Worm (Caenorhabditis elegans): ENCODE results near the gene abhd-5.1.

Gene abhd-5.1

DNA sequence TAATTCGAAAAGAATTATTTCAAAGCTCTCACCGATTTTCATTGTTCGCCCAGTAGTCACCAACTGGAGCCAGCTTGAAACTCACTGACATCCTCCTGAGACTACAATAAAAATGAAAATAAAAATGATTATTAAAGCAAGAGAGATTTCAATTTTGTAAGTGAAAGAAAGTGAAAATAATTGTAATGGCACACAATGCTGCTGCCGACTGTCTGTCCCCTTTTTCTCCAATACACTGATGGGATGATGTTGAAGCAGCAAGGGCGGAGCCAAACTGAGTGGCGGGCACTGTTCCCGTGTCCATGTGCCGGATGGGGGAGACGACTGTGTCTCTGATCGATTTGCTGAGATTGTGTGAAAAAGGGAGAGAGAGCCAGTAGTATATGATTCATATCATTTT, 13.2 kb upstream of the abhd-5.1 start, which contains the start of gene C37H5.14:
TSS of gene C37H5.14 (minus strand) at position 101 of the 400 bp plus-strand sequence.
- no peak for TF ChIP-seq egl-27 (tag; optimal IDR thresholded peaks at IDR 0.05)
- no peak for TF ChIP-seq sea-2 (GFP tag; optimal IDR thresholded peaks at IDR 0.05)

DNA sequence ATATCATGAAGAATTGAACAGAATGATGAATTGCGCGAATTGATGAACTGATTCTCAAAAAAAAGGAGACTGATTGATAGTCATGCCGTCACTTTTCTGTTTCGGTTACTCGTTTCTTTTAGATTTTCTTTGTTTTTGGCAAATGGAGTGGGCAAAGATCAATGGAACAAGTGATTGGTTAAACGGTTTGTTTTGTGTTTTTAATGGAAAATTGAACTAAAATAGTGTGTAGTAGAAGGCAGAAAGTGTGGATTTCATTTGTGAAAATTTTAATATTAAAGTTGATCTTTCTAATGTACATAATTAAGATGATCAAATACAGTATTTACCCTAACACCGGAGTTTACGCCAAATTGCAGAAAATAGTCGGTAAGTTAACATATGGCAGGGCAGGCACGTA, 7.5 kb upstream of the abhd-5.1 start, which contains the start of gene nas-9:
TSS of gene nas-9 (minus strand) at position 101 of the 400 bp plus-strand sequence.
- TF ChIP-seq ztf-4 (tag; optimal IDR thresholded peaks at IDR 0.05) (no peak), R02D3.7 (tag; optimal IDR thresholded peaks at IDR 0.05) (no peak), nhr-11 (tag; optimal IDR thresholded peaks at IDR 0.05) (no peak), jun-1 (tag; optimal IDR thresholded peaks at IDR 0.05) (no peak), daf-12 (tag; optimal IDR thresholded peaks at IDR 0.05) (no peak), skn-1 (tag; optimal IDR thresholded peaks at IDR 0.05) (no peak), ceh-82 (tag; optimal IDR thresholded peaks at IDR 0.05) (no peak), ceh-16 (tag; optimal IDR thresholded peaks at IDR 0.05) (no peak), ZK546.5 (tag; optimal IDR thresholded peaks at IDR 0.05) (no peak), tbx-2 (tag; optimal IDR thresholded peaks at IDR 0.05) (no peak), lin-39 (tag; optimal IDR thresholded peaks at IDR 0.05) (no peak)

ce11 chrV:4841179-4841578, 6.3 kb upstream of the abhd-5.1 start, which contains the start of gene cwp-1:
cwp-1 (minus strand) TSS chrV:4841279.
- TF ChIP-seq eor-1 (tag; optimal IDR thresholded peaks at IDR 0.05) (no peak), egl-27 (tag; optimal IDR thresholded peaks at IDR 0.05) (no peak), nhr-25 (tag; optimal IDR thresholded peaks at IDR 0.05) (no peak), pha-4 (tag; optimal IDR thresholded peaks at IDR 0.05) (no peak), mml-1 (tag; optimal IDR thresholded peaks at IDR 0.05) (no peak), ceh-16 (tag; optimal IDR thresholded peaks at IDR 0.05) (no peak), ama-1 (optimal IDR thresholded peaks at IDR 0.05) (no peak)

DNA sequence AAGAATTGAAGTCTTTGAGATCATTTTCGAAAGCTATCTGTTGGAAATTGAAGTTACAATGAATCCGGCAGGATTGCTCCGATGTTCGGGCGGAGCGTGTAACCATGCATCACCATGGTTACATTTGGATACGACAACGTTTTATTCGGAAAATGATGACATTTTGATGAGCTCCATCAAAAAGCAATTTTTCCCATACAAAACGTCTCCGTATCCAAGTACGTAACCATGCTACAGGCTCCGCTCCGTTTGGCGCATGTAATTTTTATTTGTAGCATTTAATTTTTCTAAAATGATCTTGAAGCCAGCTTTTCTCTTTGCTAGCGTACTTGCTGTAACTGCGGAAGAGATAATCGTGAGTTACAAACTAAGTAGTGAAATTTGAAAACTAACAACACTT, 4.9 kb upstream of the abhd-5.1 start, which contains the start of the genes cwp-2 and cwp-3:
TSS of gene cwp-2 (minus strand) at position 101 of the 400 bp plus-strand sequence.
TSS of gene cwp-3 (plus strand) at position 293 of the 400 bp plus-strand sequence.
- TF ChIP-seq ztf-4 (tag; optimal IDR thresholded peaks at IDR 0.05) (no peak), eor-1 (tag; optimal IDR thresholded peaks at IDR 0.05) (no peak), nhr-43 (tag; optimal IDR thresholded peaks at IDR 0.05; ENCODE audit: poor library complexity, severe bottlenecking) (no peak), ztf-11 (tag; optimal IDR thresholded peaks at IDR 0.05) (no peak), ama-1 (optimal IDR thresholded peaks at IDR 0.05) (no peak), mml-1 (tag; optimal IDR thresholded peaks at IDR 0.05) (no peak), ceh-28 (tag; optimal IDR thresholded peaks at IDR 0.05) (no peak), tbx-2 (tag; optimal IDR thresholded peaks at IDR 0.05) (no peak), snpc-4 (tag; optimal IDR thresholded peaks at IDR 0.05) (no peak), R02D3.7 (tag; optimal IDR thresholded peaks at IDR 0.05) (no peak), nfya-1 (tag; optimal IDR thresholded peaks at IDR 0.05; ENCODE audit: insufficient read depth) (no peak), elt-2 (tag; optimal IDR thresholded peaks at IDR 0.05) (no peak), nhr-67 (tag; optimal IDR thresholded peaks at IDR 0.05) (no peak), sea-2 (GFP tag; optimal IDR thresholded peaks at IDR 0.05) (no peak), ceh-16 (tag; optimal IDR thresholded peaks at IDR 0.05) (no peak), nhr-11 (tag; optimal IDR thresholded peaks at IDR 0.05) (no peak), nhr-25 (tag; optimal IDR thresholded peaks at IDR 0.05) (no peak)

ce11 chrV:4844591-4844990, 2.9 kb upstream of the abhd-5.1 start, which contains the start of gene abhd-5.2:
abhd-5.2 (plus strand) TSS chrV:4844685.
- TF ChIP-seq ztf-11 (tag; optimal IDR thresholded peaks at IDR 0.05): no peak
- peak; percentile 26 for TF ChIP-seq ceh-28 (tag; optimal IDR thresholded peaks at IDR 0.05)
- TF ChIP-seq nhr-67 (tag; optimal IDR thresholded peaks at IDR 0.05): no peak
- peak; percentile 37 for TF ChIP-seq nhr-25 (tag; optimal IDR thresholded peaks at IDR 0.05)
- no peak for TF ChIP-seq ama-1 (optimal IDR thresholded peaks at IDR 0.05)
- peak; percentile 50 for TF ChIP-seq pha-4 (tag; optimal IDR thresholded peaks at IDR 0.05)
- no peak for TF ChIP-seq nhr-237 (tag; optimal IDR thresholded peaks at IDR 0.05)
- TF ChIP-seq ceh-9 (tag; optimal IDR thresholded peaks at IDR 0.05): no peak
- no peak for TF ChIP-seq daf-12 (tag; optimal IDR thresholded peaks at IDR 0.05)
- TF ChIP-seq pqm-1 (tag; optimal IDR thresholded peaks at IDR 0.05): peak; percentile 39
- peak; percentile 48 for TF ChIP-seq lin-39 (tag; optimal IDR thresholded peaks at IDR 0.05)
- peak; percentile 62 for TF ChIP-seq nfya-1 (tag; optimal IDR thresholded peaks at IDR 0.05; ENCODE audit: insufficient read depth)
- peak; percentile 55 for TF ChIP-seq hmg-11 (tag; optimal IDR thresholded peaks at IDR 0.05)
- TF ChIP-seq tbx-2 (tag; optimal IDR thresholded peaks at IDR 0.05): no peak
- no peak for TF ChIP-seq sea-2 (GFP tag; optimal IDR thresholded peaks at IDR 0.05)
- peak; percentile 8 for TF ChIP-seq nhr-23 (tag; optimal IDR thresholded peaks at IDR 0.05)
- no peak for TF ChIP-seq ceh-82 (tag; optimal IDR thresholded peaks at IDR 0.05)
- TF ChIP-seq elt-3 (tag; optimal IDR thresholded peaks at IDR 0.05): no peak
- TF ChIP-seq lin-15B (tag; optimal IDR thresholded peaks at IDR 0.05): peak; percentile 29
- TF ChIP-seq nhr-28 (tag; optimal IDR thresholded peaks at IDR 0.05): no peak
- no peak for TF ChIP-seq mdl-1 (tag; optimal IDR thresholded peaks at IDR 0.05)
- no peak for TF ChIP-seq elt-1 (tag; optimal IDR thresholded peaks at IDR 0.05)
- peak; percentile 26 for TF ChIP-seq elt-2 (tag; optimal IDR thresholded peaks at IDR 0.05)
- peak; percentile 48 for TF ChIP-seq snpc-4 (tag; optimal IDR thresholded peaks at IDR 0.05)
- TF ChIP-seq fos-1 (tag; optimal IDR thresholded peaks at IDR 0.05): no peak
- TF ChIP-seq ztf-4 (tag; optimal IDR thresholded peaks at IDR 0.05): no peak
- TF ChIP-seq nhr-76 (tag; optimal IDR thresholded peaks at IDR 0.05): no peak

Measured in whole organism, L3 larva.